Worm (Caenorhabditis elegans) whole organism, midembryonic: Measurements from ENCODE around the gene F49F1.14.

Experiments used
- T22C8.4 ChIP-seq: fragments of 200-800 bp; sonication (Bioruptor generic); IDR thresholded peaks from 2 replicates; pipeline ENCODE4 v1.3.6; 2022; ENCODE audit warnings: missing genetic modification characterization, missing compliant biosample characterization
- cog-1 ChIP-seq: sonication (generic microtip); optimal IDR thresholded peaks from 2 replicates; lab custom pipeline; 2016; ENCODE audit warnings: missing genetic modification characterization, missing compliant biosample characterization
- klf-2 ChIP-seq: fragments of 200-800 bp; sonication (Bioruptor generic); conservative IDR thresholded peaks from 2 replicates; pipeline ENCODE4 v1.3.6; 2022; ENCODE audit warnings: missing genetic modification reagents, missing genetic modification characterization, missing compliant biosample characterization
- med-1 ChIP-seq: sonication (generic microtip); optimal IDR thresholded peaks from 2 replicates; lab custom pipeline; 2017; ENCODE audit warnings: missing genetic modification characterization, mild to moderate bottlenecking, missing compliant biosample characterization, antibody characterized with exemption, missing genetic modification reagents; ENCODE audit not compliant: insufficient read depth
- ref-1 ChIP-seq: fragments of 200-800 bp; sonication (Bioruptor generic); conservative IDR thresholded peaks from 2 replicates; pipeline ENCODE4 v1.3.6; 2022; ENCODE audit warnings: missing genetic modification reagents, missing genetic modification characterization, missing compliant biosample characterization
- ztf-29 ChIP-seq: fragments of 200-800 bp; sonication (Bioruptor generic); IDR thresholded peaks from 2 replicates; pipeline ENCODE4 v1.3.6; 2022; ENCODE audit warnings: missing genetic modification reagents, missing genetic modification characterization, missing compliant biosample characterization

The F49F1.14 gene

DNA sequence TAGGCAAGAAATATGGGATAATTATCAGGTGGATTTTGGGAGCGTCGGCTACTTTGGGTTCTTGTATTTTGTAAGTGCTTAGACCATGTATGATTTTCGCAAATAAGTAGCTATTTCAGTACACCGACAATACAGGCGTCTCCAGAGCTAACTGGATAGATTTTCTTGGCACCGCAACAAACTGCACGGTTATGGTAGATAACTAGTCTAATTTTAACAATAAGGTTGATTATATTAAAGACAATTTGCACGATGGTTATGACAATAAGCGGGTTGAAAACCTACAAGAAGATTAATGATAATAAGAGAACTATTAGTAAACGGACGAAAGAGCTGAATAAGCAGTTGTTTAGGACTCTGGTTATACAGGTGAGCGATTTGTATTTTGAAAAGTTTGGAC lies 45.0 kb downstream of the F49F1.14 start:
- TF ChIP-seq med-1 (no peak), ztf-29 (no peak), cog-1 (tag; lab: Kevin White, UChicago) (no peak), klf-2 (GFP tag; lab: Robert Waterston, UW) (no peak), ref-1 (GFP tag; lab: Robert Waterston, UW) (no peak), T22C8.4 (GFP tag; lab: Robert Waterston, UW) (no peak)

DNA sequence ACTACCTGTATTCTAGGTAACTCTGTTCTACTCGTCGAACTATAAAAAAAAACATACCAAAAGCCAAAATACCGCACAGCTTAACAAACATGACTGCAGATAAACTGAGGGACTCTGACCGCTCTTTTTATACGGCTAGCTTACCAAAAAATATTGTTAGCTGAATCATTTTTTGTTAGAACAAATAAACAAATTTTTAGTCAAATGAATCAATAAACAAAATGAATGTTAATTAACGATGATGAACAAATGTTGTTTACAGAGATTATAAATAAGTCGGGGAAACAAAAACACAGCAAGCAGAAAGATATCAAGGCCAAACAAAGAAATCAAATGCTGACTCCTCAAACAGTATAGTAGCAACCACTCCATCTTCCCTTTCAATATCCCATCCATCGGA lies 48.7 kb downstream of the F49F1.14 start, which contains the start of gene ilys-6:
Gene ilys-6 (minus strand): TSS at position 101 of the 400 bp plus-strand sequence.
- TF ChIP-seq ztf-29: no peak
- TF ChIP-seq ref-1 (GFP tag; lab: Robert Waterston, UW): no peak
- no peak for TF ChIP-seq klf-2 (GFP tag; lab: Robert Waterston, UW)
- no peak for TF ChIP-seq med-1
